Worm (Caenorhabditis elegans): ENCODE data around the gene metl-13.
A peak's percentile ranks its signal among the peaks of the same experiment; 100 is the strongest.
"Not testable (repeated sequence)": the region's sequence is repeated elsewhere in the genome, so short reads cannot be mapped to it uniquely, and the experiment has no call there.

Gene metl-13

ce11 chrIV:6634789-6635188 is at the start of gene metl-13:
TSS of gene metl-13 (plus strand) at chrIV:6635089.
- TF ChIP-seq klf-2 (GFP tag; conservative IDR thresholded peaks at IDR 0.05) (no peak), T22C8.4 (GFP tag; IDR thresholded peaks at IDR 0.05) (no peak), ref-1 (GFP tag; conservative IDR thresholded peaks at IDR 0.05) (no peak), ztf-29 (GFP tag; IDR thresholded peaks at IDR 0.05) (no peak), cog-1 (tag; optimal IDR thresholded peaks at IDR 0.05) (no peak), flt-1 (GFP tag; IDR thresholded peaks at IDR 0.05) (no peak), tab-1 (GFP tag; IDR thresholded peaks at IDR 0.05) (no peak), med-1 (GFP tag; optimal IDR thresholded peaks at IDR 0.05; ENCODE audit: insufficient read depth) (no peak), ztf-23 (GFP tag; IDR thresholded peaks at IDR 0.05) (no peak)

- TF ChIP-seq med-1 (GFP tag; optimal IDR thresholded peaks at IDR 0.05; ENCODE audit: insufficient read depth) (no peak), cog-1 (tag; optimal IDR thresholded peaks at IDR 0.05) (peak; percentile 19), klf-2 (GFP tag; conservative IDR thresholded peaks at IDR 0.05) (no peak), flt-1 (GFP tag; IDR thresholded peaks at IDR 0.05) (0 out of 2 replicates have a peak, but pooled peaks have one; percentile 19), ztf-29 (GFP tag; IDR thresholded peaks at IDR 0.05) (no peak), ztf-23 (GFP tag; IDR thresholded peaks at IDR 0.05) (peak; percentile 59; the same call in 1 of the 2 replicates), tab-1 (GFP tag; IDR thresholded peaks at IDR 0.05) (no peak), ref-1 (GFP tag; conservative IDR thresholded peaks at IDR 0.05) (no peak), T22C8.4 (GFP tag; IDR thresholded peaks at IDR 0.05) (no peak)
Observed at ce11 chrIV:6585397-6585921, 49.4 kb upstream of the metl-13 start, which contains the start of the genes F38A5.2 and dnj-11. TSS of gene F38A5.2 (minus strand) at chrIV:6585400. TSS of gene dnj-11 (plus strand) at chrIV:6585871.

- no peak for TF ChIP-seq flt-1 (GFP tag; IDR thresholded peaks at IDR 0.05)
- TF ChIP-seq ref-1 (GFP tag; conservative IDR thresholded peaks at IDR 0.05), result no peak
- TF ChIP-seq klf-2 (GFP tag; conservative IDR thresholded peaks at IDR 0.05), result no peak
- no peak for TF ChIP-seq T22C8.4 (GFP tag; IDR thresholded peaks at IDR 0.05)
- no peak for TF ChIP-seq ztf-29 (GFP tag; IDR thresholded peaks at IDR 0.05)
- no peak for TF ChIP-seq tab-1 (GFP tag; IDR thresholded peaks at IDR 0.05)
- TF ChIP-seq med-1 (GFP tag; optimal IDR thresholded peaks at IDR 0.05; ENCODE audit: insufficient read depth), result no peak
- no peak for TF ChIP-seq cog-1 (tag; optimal IDR thresholded peaks at IDR 0.05)
- no peak for TF ChIP-seq ztf-23 (GFP tag; IDR thresholded peaks at IDR 0.05)
Observed at ce11 chrIV:6588080-6588613, 46.7 kb upstream of the metl-13 start.

ce11 chrIV:6590029-6590428 is 44.9 kb upstream of the metl-13 start, which contains the start of the genes lec-11 and irld-7:
TSS of gene lec-11 (minus strand) at chrIV:6590154.
TSS of gene irld-7 (plus strand) at chrIV:6590360.
- TF ChIP-seq klf-2 (GFP tag; conservative IDR thresholded peaks at IDR 0.05) (no peak), cog-1 (tag; optimal IDR thresholded peaks at IDR 0.05) (no peak), tab-1 (GFP tag; IDR thresholded peaks at IDR 0.05) (no peak), ztf-23 (GFP tag; IDR thresholded peaks at IDR 0.05) (no peak), ref-1 (GFP tag; conservative IDR thresholded peaks at IDR 0.05) (no peak), ztf-29 (GFP tag; IDR thresholded peaks at IDR 0.05) (no peak), T22C8.4 (GFP tag; IDR thresholded peaks at IDR 0.05) (no peak), med-1 (GFP tag; optimal IDR thresholded peaks at IDR 0.05; ENCODE audit: insufficient read depth) (no peak), flt-1 (GFP tag; IDR thresholded peaks at IDR 0.05) (no peak)

DNA sequence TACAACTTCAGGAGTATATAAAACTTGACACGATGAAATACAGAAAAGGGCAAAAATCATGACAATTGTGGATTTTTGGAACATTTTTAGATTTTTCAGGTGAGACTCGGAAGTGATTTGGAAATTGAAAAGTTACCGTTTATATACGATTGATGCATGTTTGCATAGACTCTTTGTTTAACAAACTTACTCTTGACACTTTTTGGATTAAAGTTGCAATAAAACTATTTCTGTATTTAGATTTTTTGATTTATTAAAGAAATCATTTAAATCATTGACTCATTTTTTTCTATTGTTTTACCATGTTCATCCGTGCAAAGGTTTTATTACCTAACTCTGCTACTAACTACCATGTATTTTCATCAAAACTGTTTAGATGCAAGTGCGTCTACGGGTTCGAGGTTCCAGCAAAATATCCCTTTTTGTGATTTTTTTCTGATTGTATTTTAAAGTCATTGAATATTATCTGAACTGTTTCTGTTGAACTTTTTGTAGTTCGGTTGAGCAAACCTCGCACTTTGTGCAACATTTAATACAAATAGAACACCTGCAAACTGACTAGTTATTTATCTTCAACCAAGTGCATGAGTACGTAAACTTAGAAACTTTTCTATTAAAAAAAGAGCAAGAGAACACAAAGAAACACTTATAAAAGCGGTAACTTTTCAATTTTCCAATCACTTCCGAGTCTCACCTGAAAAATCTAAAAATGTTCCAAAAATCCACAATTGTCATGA is 43.7 kb upstream of the metl-13 start, which contains the start of the genes nspb-1 and nspb-2:
Gene nspb-1 (minus strand): TSS at position 101 of the 737 bp plus-strand sequence.
Gene nspb-2 (plus strand): TSS at position 687 of the 737 bp plus-strand sequence.
- not testable (repeated sequence) for TF ChIP-seq ztf-29 (GFP tag; IDR thresholded peaks at IDR 0.05); cog-1 (tag; optimal IDR thresholded peaks at IDR 0.05); T22C8.4 (GFP tag; IDR thresholded peaks at IDR 0.05)

ce11 chrIV:6594871-6595270 is 40.0 kb upstream of the metl-13 start, which contains the start of gene nspb-3:
TSS of gene nspb-3 (minus strand) at chrIV:6594971.
- TF ChIP-seq med-1 (GFP tag; optimal IDR thresholded peaks at IDR 0.05; ENCODE audit: insufficient read depth); tab-1 (GFP tag; IDR thresholded peaks at IDR 0.05); cog-1 (tag; optimal IDR thresholded peaks at IDR 0.05): not testable (repeated sequence)

ce11 chrIV:6595912-6596311 is 39.0 kb upstream of the metl-13 start, which contains the start of gene F38A5.22:
TSS of gene F38A5.22 (minus strand) at chrIV:6595940.
- TF ChIP-seq klf-2 (GFP tag; conservative IDR thresholded peaks at IDR 0.05) (no peak), med-1 (GFP tag; optimal IDR thresholded peaks at IDR 0.05; ENCODE audit: insufficient read depth) (no peak), ztf-29 (GFP tag; IDR thresholded peaks at IDR 0.05) (no peak)

DNA sequence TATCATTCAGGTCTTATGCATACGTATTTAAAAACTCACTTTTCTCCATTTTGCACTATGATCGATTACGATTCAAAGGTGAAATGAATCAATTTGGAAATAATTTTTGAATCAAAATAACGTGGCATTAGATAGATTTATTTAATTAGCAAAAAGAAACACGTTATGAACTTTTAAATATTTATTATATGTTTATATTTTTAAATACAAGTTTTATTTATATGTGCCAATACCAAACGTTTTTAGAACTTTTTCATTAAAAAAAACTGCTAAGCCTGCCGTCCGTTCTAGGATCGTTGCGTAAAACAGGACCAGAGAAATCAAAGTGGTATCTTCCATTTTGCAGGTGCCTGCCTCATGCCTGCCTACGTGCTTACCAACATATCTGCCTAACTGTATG is 37.6 kb upstream of the metl-13 start, which contains the start of gene F38A5.6:
Gene F38A5.6 (minus strand): TSS at position 101 of the 400 bp plus-strand sequence.
- TF ChIP-seq T22C8.4 (GFP tag; IDR thresholded peaks at IDR 0.05) (no peak), flt-1 (GFP tag; IDR thresholded peaks at IDR 0.05) (no peak), med-1 (GFP tag; optimal IDR thresholded peaks at IDR 0.05; ENCODE audit: insufficient read depth) (no peak), cog-1 (tag; optimal IDR thresholded peaks at IDR 0.05) (no peak), ztf-23 (GFP tag; IDR thresholded peaks at IDR 0.05) (no peak), tab-1 (GFP tag; IDR thresholded peaks at IDR 0.05) (no peak), ref-1 (GFP tag; conservative IDR thresholded peaks at IDR 0.05) (no peak), klf-2 (GFP tag; conservative IDR thresholded peaks at IDR 0.05) (no peak), ztf-29 (GFP tag; IDR thresholded peaks at IDR 0.05) (no peak)

DNA sequence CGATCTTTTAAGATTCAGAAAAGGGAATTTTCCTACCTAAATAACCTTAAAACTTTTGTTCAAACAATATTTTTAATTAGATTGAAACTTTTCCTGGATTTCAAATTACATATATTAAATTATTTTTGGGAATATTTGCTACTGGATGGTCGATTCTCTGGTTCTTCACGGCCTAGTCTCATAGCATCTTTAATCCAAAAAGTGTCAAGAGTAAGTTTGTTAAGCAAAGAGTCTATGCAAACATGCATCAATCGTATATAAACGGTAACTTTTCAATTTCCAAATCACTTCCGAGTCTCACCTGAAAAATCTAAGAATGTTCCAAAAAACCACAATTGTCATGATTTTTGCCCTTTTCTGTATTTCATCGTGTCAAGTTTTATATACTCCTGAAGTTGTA is 37.0 kb upstream of the metl-13 start, which contains the start of gene nspb-4:
Gene nspb-4 (plus strand): TSS at position 301 of the 400 bp plus-strand sequence.
- not testable (repeated sequence) for TF ChIP-seq ref-1 (GFP tag; conservative IDR thresholded peaks at IDR 0.05); tab-1 (GFP tag; IDR thresholded peaks at IDR 0.05); T22C8.4 (GFP tag; IDR thresholded peaks at IDR 0.05)

Measured in whole organism, midembryonic.